Worm (Caenorhabditis elegans) whole organism, L1 larva: Measurements from ENCODE around the gene R04B5.7.

Experiments
- C04F5.9 ChIP-seq: sonication (generic microtip); optimal IDR thresholded peaks from 2 replicates; lab custom pipeline; 2016; ENCODE audit warnings: missing genetic modification characterization, missing compliant biosample characterization
- C16A3.4 ChIP-seq: fragments of 150-350 bp; optimal IDR thresholded peaks from 2 replicates; lab custom pipeline; 2014; ENCODE audit warnings: missing biosample characterization, missing genetic modification characterization
- C34B4.2 ChIP-seq: sonication (generic microtip); optimal IDR thresholded peaks from 2 replicates; lab custom pipeline; 2017; ENCODE audit warnings: mild to moderate bottlenecking, missing genetic modification characterization, missing compliant biosample characterization
- F16B12.6 ChIP-seq: fragments of 150-350 bp; optimal IDR thresholded peaks from 2 replicates; lab custom pipeline; 2014; ENCODE audit warnings: missing biosample characterization, missing genetic modification characterization
- aha-1 ChIP-seq: fragments of 150-350 bp; optimal IDR thresholded peaks from 2 replicates; lab custom pipeline; 2014; ENCODE audit warnings: missing biosample characterization, missing genetic modification characterization
- alr-1 ChIP-seq: fragments of 200-800 bp; sonication (Bioruptor generic); optimal IDR thresholded peaks from 2 replicates; lab custom pipeline; 2018; ENCODE audit warnings: borderline replicate concordance, mild to moderate bottlenecking, missing genetic modification characterization, missing compliant biosample characterization
- ama-1 ChIP-seq: fragments of 150-350 bp; optimal IDR thresholded peaks from 2 replicates; lab custom pipeline; 2014
- blmp-1 ChIP-seq: fragments of 150-350 bp; optimal IDR thresholded peaks from 2 replicates; lab custom pipeline; 2014; ENCODE audit warnings: missing biosample characterization, missing genetic modification characterization
- ceh-90 ChIP-seq: sonication (generic microtip); optimal IDR thresholded peaks from 2 replicates; lab custom pipeline; 2016; ENCODE audit warnings: missing genetic modification characterization, missing compliant biosample characterization
- egl-13 ChIP-seq: sonication (generic microtip); optimal IDR thresholded peaks from 2 replicates; lab custom pipeline; 2016; ENCODE audit warnings: missing genotype, missing genetic modification reagents, missing genetic modification characterization, missing compliant biosample characterization
- elt-2 ChIP-seq: sonication (generic microtip); optimal IDR thresholded peaks from 2 replicates; lab custom pipeline; 2016; ENCODE audit warnings: missing genetic modification characterization, mild to moderate bottlenecking, inconsistent platforms, missing compliant biosample characterization, missing genetic modification reagents
- elt-3 ChIP-seq, 6 experiments: fragments of 150-350 bp in 1 of 6; sonication (generic microtip); optimal IDR thresholded peaks; 2 replicates each; lab custom pipeline; 2017 to 2018; ENCODE audit warnings: missing biosample characterization in 6 of 6, missing genetic modification characterization in 6 of 6, inconsistent platforms in 1 of 6
- fkh-10 ChIP-seq: sonication (generic microtip); optimal IDR thresholded peaks from 2 replicates; lab custom pipeline; 2017; ENCODE audit warnings: missing biosample characterization, missing genetic modification reagents, missing genetic modification characterization
- fkh-4 ChIP-seq: sonication (generic microtip); optimal IDR thresholded peaks from 2 replicates; lab custom pipeline; 2016; ENCODE audit warnings: missing compliant biosample characterization, missing genetic modification characterization, borderline replicate concordance
- fkh-8 ChIP-seq: sonication (generic microtip); optimal IDR thresholded peaks from 2 replicates; lab custom pipeline; 2016; ENCODE audit warnings: mild to moderate bottlenecking, missing genetic modification characterization, missing compliant biosample characterization
- grh-1 ChIP-seq: fragments of 200-800 bp; sonication (Bioruptor generic); IDR thresholded peaks from 2 replicates; pipeline ENCODE4 v1.3.6; 2022; ENCODE audit warnings: missing genetic modification reagents, missing genetic modification characterization, missing compliant biosample characterization
- hlh-17 ChIP-seq: fragments of 200-800 bp; sonication (Bioruptor generic); optimal IDR thresholded peaks from 2 replicates; lab custom pipeline; 2018; ENCODE audit warnings: missing genetic modification characterization, mild to moderate bottlenecking, missing compliant biosample characterization, moderate library complexity, borderline replicate concordance
- hlh-4 ChIP-seq: sonication (generic microtip); optimal IDR thresholded peaks from 2 replicates; lab custom pipeline; 2016; ENCODE audit warnings: mild to moderate bottlenecking, missing genetic modification characterization, missing compliant biosample characterization
- hpl-2 ChIP-seq: fragments of 150-350 bp; optimal IDR thresholded peaks from 2 replicates; lab custom pipeline; 2014; ENCODE audit warnings: missing biosample characterization, missing genetic modification reagents, missing genetic modification characterization
- irx-1 ChIP-seq: sonication (generic microtip); optimal IDR thresholded peaks from 2 replicates; lab custom pipeline; 2016; ENCODE audit warnings: missing genetic modification characterization, missing compliant biosample characterization
- isw-1 ChIP-seq: fragments of 200-800 bp; sonication (Bioruptor generic); IDR thresholded peaks from 2 replicates; pipeline ENCODE4 v1.3.6; 2022; ENCODE audit warnings: missing genetic modification characterization, missing compliant biosample characterization
- lin-13 ChIP-seq: fragments of 150-350 bp; optimal IDR thresholded peaks from 2 replicates; lab custom pipeline; 2014; ENCODE audit warnings: missing biosample characterization, missing genetic modification reagents, missing genetic modification characterization
- lin-14 ChIP-seq: fragments of 200-800 bp; sonication (Bioruptor generic); optimal IDR thresholded peaks from 2 replicates; lab custom pipeline; 2018; ENCODE audit warnings: mild to moderate bottlenecking, missing genetic modification characterization, moderate library complexity, missing compliant biosample characterization
- lin-15B ChIP-seq: fragments of 150-350 bp; sonication (generic microtip); optimal IDR thresholded peaks from 3 replicates; lab custom pipeline; 2014; ENCODE audit warnings: missing biosample characterization, missing genetic modification characterization
- lin-35 ChIP-seq, 2 experiments: fragments of 150-350 bp; optimal IDR thresholded peaks; 2 replicates each; lab custom pipeline; 2014; ENCODE audit warnings: missing biosample characterization in 2 of 2, missing genetic modification characterization in 2 of 2, missing genetic modification reagents in 2 of 2
- lir-3 ChIP-seq: sonication (generic microtip); optimal IDR thresholded peaks from 2 replicates; lab custom pipeline; 2016; ENCODE audit warnings: mild to moderate bottlenecking, missing genetic modification characterization, moderate library complexity, missing compliant biosample characterization; ENCODE audit not compliant: poor library complexity
- lsy-2 ChIP-seq, 2 experiments: fragments of 150-350 bp; optimal IDR thresholded peaks; 2 replicates each; lab custom pipeline; 2014; ENCODE audit warnings: missing biosample characterization in 2 of 2, missing genetic modification characterization in 2 of 2
- mep-1 ChIP-seq: fragments of 150-350 bp; optimal IDR thresholded peaks from 2 replicates; lab custom pipeline; 2014; ENCODE audit warnings: missing biosample characterization, missing genetic modification characterization
- nhr-11 ChIP-seq: fragments of 150-350 bp; optimal IDR thresholded peaks from 2 replicates; lab custom pipeline; 2014; ENCODE audit warnings: missing biosample characterization, missing genetic modification characterization
- nhr-237 ChIP-seq: fragments of 150-350 bp; optimal IDR thresholded peaks from 2 replicates; lab custom pipeline; 2014; ENCODE audit warnings: missing biosample characterization, missing genetic modification characterization
- nhr-28 ChIP-seq: fragments of 150-350 bp; optimal IDR thresholded peaks from 2 replicates; lab custom pipeline; 2014; ENCODE audit warnings: missing biosample characterization, missing genetic modification characterization
- nhr-47 ChIP-seq: sonication (generic microtip); optimal IDR thresholded peaks from 2 replicates; lab custom pipeline; 2016; ENCODE audit warnings: mild to moderate bottlenecking, missing genetic modification characterization, moderate library complexity, missing compliant biosample characterization
- nhr-71 ChIP-seq: sonication (generic microtip); optimal IDR thresholded peaks from 2 replicates; lab custom pipeline; 2016; ENCODE audit warnings: mild to moderate bottlenecking, missing genetic modification characterization, moderate library complexity, missing compliant biosample characterization
- nhr-77 ChIP-seq: fragments of 150-350 bp; optimal IDR thresholded peaks from 2 replicates; lab custom pipeline; 2014; ENCODE audit warnings: missing biosample characterization, missing genetic modification characterization
- nhr-85 ChIP-seq: sonication (generic microtip); peaks from one replicate; lab custom pipeline; 2016; ENCODE audit warnings: missing genetic modification characterization, inconsistent platforms, missing compliant biosample characterization
- pax-3 ChIP-seq: fragments of 200-800 bp; sonication (Bioruptor generic); optimal IDR thresholded peaks from 2 replicates; lab custom pipeline; 2018; ENCODE audit warnings: mild to moderate bottlenecking, missing genetic modification characterization, moderate library complexity, missing compliant biosample characterization
- rnt-1 ChIP-seq: sonication (generic microtip); optimal IDR thresholded peaks from 2 replicates; lab custom pipeline; 2016; ENCODE audit warnings: mild to moderate bottlenecking, missing genetic modification characterization, moderate library complexity, missing compliant biosample characterization
- skn-1 ChIP-seq: fragments of 150-350 bp; optimal IDR thresholded peaks from 2 replicates; lab custom pipeline; 2014; ENCODE audit warnings: missing biosample characterization, missing genetic modification characterization
- snpc-4 ChIP-seq: fragments of 150-350 bp; optimal IDR thresholded peaks from 2 replicates; lab custom pipeline; 2014; ENCODE audit warnings: missing biosample characterization, missing genetic modification characterization
- sox-4 ChIP-seq: sonication (generic microtip); optimal IDR thresholded peaks from 2 replicates; lab custom pipeline; 2016; ENCODE audit warnings: missing genetic modification characterization, missing compliant biosample characterization
- sup-37 ChIP-seq: fragments of 200-800 bp; sonication (Bioruptor generic); optimal IDR thresholded peaks from 2 replicates; lab custom pipeline; 2018; ENCODE audit warnings: mild to moderate bottlenecking, missing genetic modification characterization, missing compliant biosample characterization
- swsn-7 ChIP-seq: sonication (generic microtip); optimal IDR thresholded peaks from 2 replicates; lab custom pipeline; 2016; ENCODE audit warnings: missing genetic modification characterization, missing compliant biosample characterization
- unc-130 ChIP-seq: fragments of 150-350 bp; optimal IDR thresholded peaks from 2 replicates; lab custom pipeline; 2017; ENCODE audit warnings: missing biosample characterization, missing genetic modification characterization, inconsistent platforms
- unc-30 ChIP-seq: sonication (generic microtip); optimal IDR thresholded peaks from 2 replicates; lab custom pipeline; 2017; ENCODE audit warnings: missing biosample characterization, missing genetic modification characterization
- unc-86 ChIP-seq: sonication (generic microtip); optimal IDR thresholded peaks from 2 replicates; lab custom pipeline; 2016; ENCODE audit warnings: missing genetic modification characterization, missing compliant biosample characterization
- xbp-1 ChIP-seq: sonication (generic microtip); optimal IDR thresholded peaks from 2 replicates; lab custom pipeline; 2016; ENCODE audit warnings: missing genetic modification characterization, missing compliant biosample characterization
- zag-1 ChIP-seq: fragments of 150-350 bp; optimal IDR thresholded peaks from 2 replicates; lab custom pipeline; 2014; ENCODE audit warnings: missing biosample characterization, missing genetic modification characterization
- zip-4 ChIP-seq: fragments of 200-800 bp; sonication (Bioruptor generic); optimal IDR thresholded peaks from 2 replicates; lab custom pipeline; 2018; ENCODE audit warnings: mild to moderate bottlenecking, missing genetic modification characterization, moderate library complexity, missing compliant biosample characterization
- ztf-11 ChIP-seq, 2 experiments: sonication (generic microtip); optimal IDR thresholded peaks; 2 replicates each; lab custom pipeline; 2016 to 2017; ENCODE audit warnings: missing genetic modification characterization in 2 of 2, missing biosample characterization in 1 of 2, missing compliant biosample characterization in 1 of 2
- ztf-4 ChIP-seq: fragments of 150-350 bp; optimal IDR thresholded peaks from 2 replicates; lab custom pipeline; 2014; ENCODE audit warnings: missing biosample characterization, missing genetic modification characterization

The R04B5.7 gene

ce11 chrV:10044735-10045134, 45.6 kb downstream of the R04B5.7 start:
- TF ChIP-seq ama-1 (no peak), skn-1 (tag; lab: Kevin White, UChicago) (no peak), grh-1 (no peak), isw-1 (GFP tag; lab: Robert Waterston, UW) (no peak), sup-37 (GFP tag; lab: Kevin White, UChicago) (no peak), lir-3 (no peak), nhr-85 (tag; lab: Kevin White, UChicago) (peak; percentile 16), sox-4 (no peak), unc-130 (tag; lab: Kevin White, UChicago) (no peak), ztf-4 (tag; lab: Kevin White, UChicago) (no peak), elt-3 (tag; optimal IDR thresholded peaks at IDR 0.05; lab: Kevin White, UChicago) (no peak), lin-14 (GFP tag; lab: Kevin White, UChicago) (peak; percentile 9), zag-1 (no peak), irx-1 (tag; lab: Kevin White, UChicago) (no peak), hlh-4 (tag; lab: Kevin White, UChicago) (no peak), lin-13 (GFP tag; lab: Kevin White, UChicago) (no peak), ceh-90 (tag; lab: Kevin White, UChicago) (no peak), C04F5.9 (tag; lab: Kevin White, UChicago) (no peak), mep-1 (tag; lab: Kevin White, UChicago) (peak; percentile 9), egl-13 (tag; lab: Kevin White, UChicago) (no peak), swsn-7 (tag; lab: Kevin White, UChicago) (no peak)

- TF ChIP-seq sox-4 (peak; percentile 25), zag-1 (no peak), fkh-10 (GFP tag; lab: Kevin White, UChicago) (no peak), elt-2 (tag; lab: Kevin White, UChicago) (no peak), lsy-2 (tag; optimal IDR thresholded peaks at IDR 0.05; lab: Kevin White, UChicago) (peak; percentile 78 to 94), snpc-4 (tag; lab: Kevin White, UChicago) (peak; percentile 26), hpl-2 (no peak), pax-3 (tag; lab: Kevin White, UChicago) (no peak), lin-14 (GFP tag; lab: Kevin White, UChicago) (peak; percentile 89), nhr-47 (tag; lab: Kevin White, UChicago) (peak; percentile 73), fkh-8 (tag; lab: Kevin White, UChicago) (no peak), hlh-17 (GFP tag; lab: Kevin White, UChicago) (no peak), elt-3 (tag; optimal IDR thresholded peaks at IDR 0.05; lab: Kevin White, UChicago) (peak in 2 of 6 experiments; percentile 76 to 93), lin-15B (tag; lab: Kevin White, UChicago) (no peak), C34B4.2 (no peak), unc-86 (tag; lab: Kevin White, UChicago) (no peak), nhr-85 (tag; lab: Kevin White, UChicago) (peak; percentile 99), blmp-1 (peak; percentile 97), lin-13 (GFP tag; lab: Kevin White, UChicago) (peak; percentile 37), fkh-4 (no peak), lin-35 (GFP tag; optimal IDR thresholded peaks at IDR 0.05; lab: Kevin White, UChicago) (peak; percentile 46 to 71), nhr-28 (tag; lab: Kevin White, UChicago) (no peak), egl-13 (tag; lab: Kevin White, UChicago) (no peak), aha-1 (tag; lab: Kevin White, UChicago) (no peak), mep-1 (tag; lab: Kevin White, UChicago) (peak; percentile 62), nhr-77 (tag; lab: Kevin White, UChicago) (peak; percentile 49), nhr-71 (tag; lab: Kevin White, UChicago) (peak; percentile 88), ceh-90 (tag; lab: Kevin White, UChicago) (no peak), irx-1 (tag; lab: Kevin White, UChicago) (peak; percentile 21), sup-37 (GFP tag; lab: Kevin White, UChicago) (no peak), zip-4 (GFP tag; lab: Kevin White, UChicago) (no peak), nhr-237 (no peak), unc-30 (tag; lab: Kevin White, UChicago) (no peak), alr-1 (no peak), C16A3.4 (tag; lab: Kevin White, UChicago) (peak; percentile 49), nhr-11 (peak; percentile 20), xbp-1 (tag; lab: Kevin White, UChicago) (peak; percentile 64), lir-3 (no peak), ztf-11 (tag; optimal IDR thresholded peaks at IDR 0.05; lab: Kevin White, UChicago) (no peak), rnt-1 (tag; lab: Kevin White, UChicago) (peak; percentile 60), F16B12.6 (no peak)
Measured at ce11 chrV:10043234-10043796, 47.0 kb downstream of the R04B5.7 start, which contains the start of gene T06E8.8. TSS of gene T06E8.8 (plus strand) at chrV:10043746.
